Worm (Caenorhabditis elegans) whole organism, mixed stage, embryonic: Measurements from ENCODE around the gene tars-1.

Source experiments
- M03D4.4 ChIP-seq: sonication (generic microtip); optimal IDR thresholded peaks from 2 replicates; lab custom pipeline; 2017; ENCODE audit warnings: mild to moderate bottlenecking, missing genetic modification characterization, missing compliant biosample characterization
- bed-3 ChIP-seq: fragments of 200-800 bp; sonication (Bioruptor generic); optimal IDR thresholded peaks from 3 replicates; lab custom pipeline; 2018; ENCODE audit warnings: mild to moderate bottlenecking, missing genetic modification characterization, moderate library complexity, missing compliant biosample characterization
- blmp-1 ChIP-seq: fragments of 150-350 bp; optimal IDR thresholded peaks from 2 replicates; lab custom pipeline; 2014; ENCODE audit warnings: missing biosample characterization, missing genetic modification characterization
- ceh-39 ChIP-seq: fragments of 150-350 bp; optimal IDR thresholded peaks from 2 replicates; lab custom pipeline; 2014; ENCODE audit warnings: missing biosample characterization, missing genetic modification characterization
- ceh-43 ChIP-seq: fragments of 200-800 bp; sonication (Bioruptor generic); optimal IDR thresholded peaks from 2 replicates; lab custom pipeline; 2018; ENCODE audit warnings: mild to moderate bottlenecking, missing genetic modification characterization, moderate library complexity, missing compliant biosample characterization
- ceh-83 ChIP-seq: fragments of 200-800 bp; sonication (Bioruptor generic); optimal IDR thresholded peaks from 2 replicates; lab custom pipeline; 2018; ENCODE audit warnings: mild to moderate bottlenecking, missing genetic modification characterization, missing compliant biosample characterization
- ces-1 ChIP-seq: fragments of 150-350 bp; optimal IDR thresholded peaks from 2 replicates; lab custom pipeline; 2014; ENCODE audit warnings: missing biosample characterization, missing genetic modification reagents, missing genetic modification characterization
- cnd-1 ChIP-seq: fragments of 200-800 bp; sonication (Bioruptor generic); optimal IDR thresholded peaks from 2 replicates; lab custom pipeline; 2018; ENCODE audit warnings: mild to moderate bottlenecking, missing genetic modification characterization, missing compliant biosample characterization
- elt-1 ChIP-seq: sonication (generic microtip); optimal IDR thresholded peaks from 2 replicates; lab custom pipeline; 2017; ENCODE audit warnings: missing genetic modification characterization, mild to moderate bottlenecking, missing compliant biosample characterization, antibody characterized with exemption, moderate library complexity, borderline replicate concordance; ENCODE audit not compliant: insufficient read depth
- flh-1 ChIP-seq: fragments of 200-800 bp; sonication (Bioruptor generic); optimal IDR thresholded peaks from 2 replicates; lab custom pipeline; 2018; ENCODE audit warnings: mild to moderate bottlenecking, missing genetic modification characterization, moderate library complexity, missing compliant biosample characterization
- ham-2 ChIP-seq: fragments of 200-800 bp; sonication (Bioruptor generic); optimal IDR thresholded peaks from 2 replicates; lab custom pipeline; 2018; ENCODE audit warnings: mild to moderate bottlenecking, missing genetic modification characterization, missing compliant biosample characterization
- hlh-1 ChIP-seq: fragments of 150-350 bp; optimal IDR thresholded peaks from 2 replicates; lab custom pipeline; 2014; ENCODE audit warnings: missing biosample characterization, missing genetic modification reagents, missing genetic modification characterization
- lin-13 ChIP-seq: fragments of 150-350 bp; optimal IDR thresholded peaks from 2 replicates; lab custom pipeline; 2014; ENCODE audit warnings: missing biosample characterization, missing genetic modification characterization
- lin-32 ChIP-seq: fragments of 200-800 bp; sonication (Bioruptor generic); optimal IDR thresholded peaks from 2 replicates; lab custom pipeline; 2018; ENCODE audit warnings: mild to moderate bottlenecking, missing genetic modification characterization, missing compliant biosample characterization
- lsy-2 ChIP-seq: fragments of 150-350 bp; optimal IDR thresholded peaks from 2 replicates; lab custom pipeline; 2014; ENCODE audit warnings: missing biosample characterization, missing genetic modification characterization
- mab-5 ChIP-seq: fragments of 150-350 bp; optimal IDR thresholded peaks from 2 replicates; lab custom pipeline; 2014; ENCODE audit warnings: missing biosample characterization, missing genetic modification characterization
- mep-1 ChIP-seq: fragments of 150-350 bp; optimal IDR thresholded peaks from 2 replicates; lab custom pipeline; 2017; ENCODE audit warnings: missing biosample characterization, missing genetic modification reagents, missing genetic modification characterization, inconsistent platforms
- mls-2 ChIP-seq: sonication (generic microtip); optimal IDR thresholded peaks from 2 replicates; lab custom pipeline; 2016; ENCODE audit warnings: mild to moderate bottlenecking, missing genetic modification characterization, moderate library complexity, missing compliant biosample characterization
- nhr-2 ChIP-seq: fragments of 150-350 bp; optimal IDR thresholded peaks from 2 replicates; lab custom pipeline; 2014; ENCODE audit warnings: missing biosample characterization, missing genetic modification characterization
- nhr-28 ChIP-seq: fragments of 150-350 bp; optimal IDR thresholded peaks from 2 replicates; lab custom pipeline; 2014; ENCODE audit warnings: missing biosample characterization, missing genetic modification characterization
- nhr-76 ChIP-seq: sonication (generic microtip); optimal IDR thresholded peaks from 2 replicates; lab custom pipeline; 2017; ENCODE audit warnings: missing biosample characterization, missing genetic modification characterization
- pha-4 ChIP-seq: fragments of 150-350 bp; optimal IDR thresholded peaks from 2 replicates; lab custom pipeline; 2018; ENCODE audit warnings: missing biosample characterization, missing genetic modification reagents, missing genetic modification characterization
- sem-2 ChIP-seq: fragments of 200-800 bp; sonication (Bioruptor generic); optimal IDR thresholded peaks from 2 replicates; lab custom pipeline; 2018; ENCODE audit warnings: mild to moderate bottlenecking, missing genetic modification characterization, missing compliant biosample characterization
- snpc-4 ChIP-seq: fragments of 150-350 bp; optimal IDR thresholded peaks from 2 replicates; lab custom pipeline; 2014; ENCODE audit warnings: missing biosample characterization, missing genetic modification characterization
- sptf-1 ChIP-seq: sonication (generic microtip); optimal IDR thresholded peaks from 2 replicates; lab custom pipeline; 2017; ENCODE audit warnings: mild to moderate bottlenecking, missing genetic modification characterization, moderate library complexity, missing compliant biosample characterization
- tbx-8 ChIP-seq: fragments of 200-800 bp; sonication (Bioruptor generic); optimal IDR thresholded peaks from 2 replicates; lab custom pipeline; 2018; ENCODE audit warnings: mild to moderate bottlenecking, missing genetic modification characterization, moderate library complexity, missing compliant biosample characterization
- unc-120 ChIP-seq: sonication (generic microtip); optimal IDR thresholded peaks from 2 replicates; lab custom pipeline; 2017; ENCODE audit warnings: missing genetic modification characterization, missing compliant biosample characterization; ENCODE audit not compliant: poor library complexity, severe bottlenecking
- unc-62 ChIP-seq: fragments of 150-350 bp; optimal IDR thresholded peaks from 2 replicates; lab custom pipeline; 2014; ENCODE audit warnings: missing biosample characterization, missing genetic modification reagents, missing genetic modification characterization
- zip-8 ChIP-seq: fragments of 150-350 bp; optimal IDR thresholded peaks from 2 replicates; lab custom pipeline; 2014; ENCODE audit warnings: missing biosample characterization, missing genetic modification characterization
- ztf-11 ChIP-seq: fragments of 150-350 bp; optimal IDR thresholded peaks from 2 replicates; lab custom pipeline; 2014; ENCODE audit warnings: missing biosample characterization, missing genetic modification characterization

Gene tars-1

DNA sequence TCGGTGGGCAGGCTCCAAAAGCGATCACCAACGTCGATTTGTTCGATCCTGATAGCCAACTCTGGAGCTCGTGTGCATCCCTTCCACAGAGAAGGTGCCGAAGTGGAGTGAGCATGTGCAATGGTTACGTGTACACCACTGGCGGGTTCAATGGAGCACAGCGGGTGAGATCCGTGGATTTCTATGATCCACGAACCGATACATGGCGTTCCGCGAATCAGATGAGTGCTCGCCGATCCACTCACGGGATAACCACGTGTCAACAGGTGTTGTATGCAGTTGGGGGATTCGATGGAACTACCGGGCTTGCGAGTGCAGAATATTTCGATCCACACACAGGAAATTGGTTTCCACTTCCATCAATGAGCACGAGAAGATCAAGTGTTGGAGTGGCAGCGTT, 4.6 kb downstream of the tars-1 start:
- TF ChIP-seq ham-2 (GFP tag; lab: Kevin White, UChicago) (no peak), nhr-2 (tag; lab: Kevin White, UChicago) (no peak), lin-32 (no peak), mab-5 (no peak), elt-1 (no peak), cnd-1 (tag; lab: Kevin White, UChicago) (no peak), lsy-2 (tag; lab: Kevin White, UChicago) (no peak), unc-62 (GFP tag; lab: Kevin White, UChicago) (no peak), ceh-83 (GFP tag; lab: Kevin White, UChicago) (no peak), mls-2 (tag; lab: Kevin White, UChicago) (no peak), sptf-1 (tag; lab: Kevin White, UChicago) (no peak), pha-4 (tag; lab: Kevin White, UChicago) (no peak), nhr-28 (no peak), hlh-1 (tag; lab: Kevin White, UChicago) (no peak), tbx-8 (GFP tag; lab: Kevin White, UChicago) (no peak)
- TF ChIP-seq, all 35 proteins: peak for 0

DNA sequence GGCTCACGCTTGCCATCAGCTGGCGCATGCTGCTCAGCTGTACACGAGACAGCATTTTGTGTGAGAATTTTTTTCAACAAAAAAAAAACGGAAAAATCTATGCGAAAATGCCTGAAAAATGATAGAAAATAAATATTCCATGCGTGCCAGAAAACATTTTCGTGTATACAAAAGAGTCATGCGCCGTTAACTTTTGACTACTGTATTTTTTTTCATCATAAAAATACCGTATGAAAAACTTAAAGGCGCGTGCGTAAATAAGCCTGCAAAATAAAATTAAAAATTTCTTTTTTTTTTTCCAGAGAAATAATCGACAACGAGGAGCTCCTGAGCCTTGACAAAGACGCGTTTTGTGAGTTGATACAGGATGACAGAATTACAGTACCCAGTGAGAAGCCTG, 5.5 kb downstream of the tars-1 start:
- TF ChIP-seq nhr-76 (tag; lab: Kevin White, UChicago) (no peak), unc-62 (GFP tag; lab: Kevin White, UChicago) (no peak), pha-4 (tag; lab: Kevin White, UChicago) (no peak), lin-13 (tag; lab: Kevin White, UChicago) (no peak), nhr-2 (tag; lab: Kevin White, UChicago) (no peak), elt-1 (no peak), M03D4.4 (no peak), zip-8 (no peak), sem-2 (GFP tag; lab: Kevin White, UChicago) (no peak), ceh-43 (GFP tag; lab: Kevin White, UChicago) (no peak), mep-1 (no peak), unc-120 (tag; lab: Kevin White, UChicago) (no peak)

DNA sequence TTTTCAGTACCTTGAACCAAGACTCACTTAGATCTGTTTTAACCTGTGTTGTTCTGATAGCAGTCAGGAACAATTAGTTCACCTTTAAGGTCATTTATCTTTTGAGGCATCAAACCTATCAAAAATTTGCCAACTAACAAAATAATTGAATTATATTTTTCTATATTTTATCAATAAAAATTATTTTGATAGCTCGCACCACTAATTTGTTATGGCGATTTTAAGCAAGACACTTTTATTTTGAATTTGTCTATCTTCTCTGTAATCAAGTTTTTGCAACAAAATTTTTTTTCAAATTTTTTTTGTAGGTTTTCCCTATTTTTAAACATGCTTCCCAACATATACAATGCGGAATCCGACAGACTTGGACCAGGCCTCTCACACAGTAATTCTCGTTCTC, 6.8 kb downstream of the tars-1 start, which contains the start of gene kel-1:
Gene kel-1 (plus strand): TSS at position 301 of the 400 bp plus-strand sequence.
- TF ChIP-seq mep-1, result no peak
- no peak for TF ChIP-seq snpc-4
- TF ChIP-seq blmp-1 (tag; lab: Kevin White, UChicago), result no peak
- TF ChIP-seq mab-5, result no peak
- TF ChIP-seq ham-2 (GFP tag; lab: Kevin White, UChicago), result no peak
- no peak for TF ChIP-seq lin-13 (tag; lab: Kevin White, UChicago)
- no peak for TF ChIP-seq flh-1
- TF ChIP-seq bed-3 (GFP tag; lab: Kevin White, UChicago), result no peak
- no peak for TF ChIP-seq ceh-39 (tag; lab: Kevin White, UChicago)
- TF ChIP-seq elt-1, result no peak
- TF ChIP-seq ces-1 (GFP tag; lab: Kevin White, UChicago), result no peak
- no peak for TF ChIP-seq ceh-83 (GFP tag; lab: Kevin White, UChicago)
- TF ChIP-seq hlh-1 (tag; lab: Kevin White, UChicago), result no peak

- TF ChIP-seq ztf-11 (tag; lab: Kevin White, UChicago), result no peak
- peak; percentile 46 for TF ChIP-seq unc-120 (tag; lab: Kevin White, UChicago)
- TF ChIP-seq ces-1 (GFP tag; lab: Kevin White, UChicago), result peak; percentile 79
- peak; percentile 70 for TF ChIP-seq cnd-1 (tag; lab: Kevin White, UChicago)
Measured at ce11 chrII:11688011-11688410, 7.4 kb downstream of the tars-1 start.

- no peak for TF ChIP-seq M03D4.4
- no peak for TF ChIP-seq sptf-1 (tag; lab: Kevin White, UChicago)
- no peak for TF ChIP-seq tbx-8 (GFP tag; lab: Kevin White, UChicago)
- no peak for TF ChIP-seq ham-2 (GFP tag; lab: Kevin White, UChicago)
- no peak for TF ChIP-seq lin-32
- no peak for TF ChIP-seq elt-1
- no peak for TF ChIP-seq hlh-1 (tag; lab: Kevin White, UChicago)
- TF ChIP-seq mls-2 (tag; lab: Kevin White, UChicago), result no peak
- TF ChIP-seq ztf-11 (tag; lab: Kevin White, UChicago), result no peak
- no peak for TF ChIP-seq ceh-83 (GFP tag; lab: Kevin White, UChicago)
- TF ChIP-seq mab-5, result no peak
- no peak for TF ChIP-seq ceh-39 (tag; lab: Kevin White, UChicago)
- TF ChIP-seq snpc-4, result no peak
- no peak for TF ChIP-seq nhr-2 (tag; lab: Kevin White, UChicago)
- TF ChIP-seq pha-4 (tag; lab: Kevin White, UChicago), result no peak
- TF ChIP-seq, all 35 proteins: peak for 0
Measured at ce11 chrII:11685177-11685576, 10.3 kb downstream of the tars-1 start, which contains the start of gene C47D12.5. TSS of gene C47D12.5 (minus strand) at chrII:11685277.
